Worm (Caenorhabditis elegans) whole organism, L1 larva: ENCODE measurements around the gene spe-51.

Experiments used
- C16A3.4 ChIP-seq: fragments of 150-350 bp; optimal IDR thresholded peaks from 2 replicates; lab custom pipeline; 2014; ENCODE audit warnings: missing biosample characterization, missing genetic modification characterization
- aha-1 ChIP-seq: fragments of 150-350 bp; optimal IDR thresholded peaks from 2 replicates; lab custom pipeline; 2014; ENCODE audit warnings: missing biosample characterization, missing genetic modification characterization
- alr-1 ChIP-seq: fragments of 200-800 bp; sonication (Bioruptor generic); optimal IDR thresholded peaks from 2 replicates; lab custom pipeline; 2018; ENCODE audit warnings: borderline replicate concordance, mild to moderate bottlenecking, missing genetic modification characterization, missing compliant biosample characterization
- ama-1 ChIP-seq: fragments of 150-350 bp; optimal IDR thresholded peaks from 2 replicates; lab custom pipeline; 2014
- ceh-63 ChIP-seq: fragments of 200-800 bp; sonication (Bioruptor generic); optimal IDR thresholded peaks from 2 replicates; lab custom pipeline; 2018; ENCODE audit warnings: mild to moderate bottlenecking, missing genetic modification characterization, missing compliant biosample characterization
- ceh-88 ChIP-seq: fragments of 200-800 bp; sonication (Bioruptor generic); IDR thresholded peaks from 2 replicates; pipeline ENCODE4 v1.3.6; 2022; ENCODE audit warnings: missing genetic modification characterization, missing compliant biosample characterization
- ces-1 ChIP-seq: fragments of 150-350 bp; optimal IDR thresholded peaks from 2 replicates; lab custom pipeline; 2014; ENCODE audit warnings: missing biosample characterization, missing genetic modification reagents, missing genetic modification characterization
- dpl-1 ChIP-seq, 3 experiments: fragments of 150-350 bp in 2 of 3; sonication (generic microtip) in 1 of 3; optimal IDR thresholded peaks; 2 replicates each; lab custom pipeline; 2014 to 2017; ENCODE audit warnings: missing biosample characterization in 3 of 3, missing genetic modification characterization in 3 of 3, missing genetic modification reagents in 3 of 3
- dsc-1 ChIP-seq: sonication (generic microtip); optimal IDR thresholded peaks from 2 replicates; lab custom pipeline; 2016; ENCODE audit warnings: mild to moderate bottlenecking, missing genetic modification characterization, missing compliant biosample characterization
- efl-1 ChIP-seq, 4 experiments: fragments of 150-350 bp; optimal IDR thresholded peaks in 3 of 4; peaks in 1 of 4; 1 replicate in 1 of 4; 2 replicates in 3 of 4; lab custom pipeline; 2014; ENCODE audit warnings: missing biosample characterization in 2 of 4, missing genetic modification characterization in 2 of 4, missing genetic modification reagents in 2 of 4
- efl-3 ChIP-seq: fragments of 200-800 bp; sonication (Bioruptor generic); optimal IDR thresholded peaks from 2 replicates; lab custom pipeline; 2018; ENCODE audit warnings: mild to moderate bottlenecking, missing genetic modification characterization, missing compliant biosample characterization
- elt-2 ChIP-seq: sonication (generic microtip); optimal IDR thresholded peaks from 2 replicates; lab custom pipeline; 2016; ENCODE audit warnings: missing genetic modification characterization, mild to moderate bottlenecking, inconsistent platforms, missing compliant biosample characterization, missing genetic modification reagents
- elt-3 ChIP-seq, 6 experiments: fragments of 150-350 bp in 1 of 6; sonication (generic microtip); optimal IDR thresholded peaks; 2 replicates each; lab custom pipeline; 2017 to 2018; ENCODE audit warnings: missing biosample characterization in 6 of 6, missing genetic modification characterization in 6 of 6, inconsistent platforms in 1 of 6
- ets-5 ChIP-seq: fragments of 200-800 bp; sonication (Bioruptor generic); IDR thresholded peaks from 2 replicates; pipeline ENCODE4 v1.3.6; 2022; ENCODE audit warnings: missing genetic modification characterization, missing compliant biosample characterization
- hpl-2 ChIP-seq: fragments of 150-350 bp; optimal IDR thresholded peaks from 2 replicates; lab custom pipeline; 2014; ENCODE audit warnings: missing biosample characterization, missing genetic modification reagents, missing genetic modification characterization
- isw-1 ChIP-seq: fragments of 200-800 bp; sonication (Bioruptor generic); IDR thresholded peaks from 2 replicates; pipeline ENCODE4 v1.3.6; 2022; ENCODE audit warnings: missing genetic modification characterization, missing compliant biosample characterization
- jun-1 ChIP-seq: fragments of 150-350 bp; optimal IDR thresholded peaks from 2 replicates; lab custom pipeline; 2014; ENCODE audit warnings: missing biosample characterization, missing genetic modification reagents, missing genetic modification characterization
- lin-39 ChIP-seq: fragments of 150-350 bp; optimal IDR thresholded peaks from 2 replicates; lab custom pipeline; 2014; ENCODE audit warnings: missing biosample characterization, missing genetic modification reagents, missing genetic modification characterization
- mep-1 ChIP-seq: fragments of 150-350 bp; optimal IDR thresholded peaks from 2 replicates; lab custom pipeline; 2014; ENCODE audit warnings: missing biosample characterization, missing genetic modification characterization
- nhr-12 ChIP-seq: sonication (generic microtip); optimal IDR thresholded peaks from 2 replicates; lab custom pipeline; 2017; ENCODE audit warnings: missing biosample characterization, missing genetic modification characterization
- nhr-19 ChIP-seq: fragments of 200-800 bp; sonication (Bioruptor generic); conservative IDR thresholded peaks from 2 replicates; pipeline ENCODE4 v1.3.6; 2022; ENCODE audit warnings: missing genetic modification characterization, missing compliant biosample characterization
- nhr-20 ChIP-seq: sonication (generic microtip); optimal IDR thresholded peaks from 2 replicates; lab custom pipeline; 2016; ENCODE audit warnings: mild to moderate bottlenecking, missing genetic modification characterization, missing compliant biosample characterization
- nhr-237 ChIP-seq: fragments of 150-350 bp; optimal IDR thresholded peaks from 2 replicates; lab custom pipeline; 2014; ENCODE audit warnings: missing biosample characterization, missing genetic modification characterization
- nhr-28 ChIP-seq: fragments of 150-350 bp; optimal IDR thresholded peaks from 2 replicates; lab custom pipeline; 2014; ENCODE audit warnings: missing biosample characterization, missing genetic modification characterization
- nhr-77 ChIP-seq: fragments of 150-350 bp; optimal IDR thresholded peaks from 2 replicates; lab custom pipeline; 2014; ENCODE audit warnings: missing biosample characterization, missing genetic modification characterization
- nhr-84 ChIP-seq: sonication (generic microtip); optimal IDR thresholded peaks from 2 replicates; lab custom pipeline; 2017; ENCODE audit warnings: missing biosample characterization, missing genetic modification characterization
- nhr-90 ChIP-seq: sonication (generic microtip); optimal IDR thresholded peaks from 2 replicates; lab custom pipeline; 2016; ENCODE audit warnings: mild to moderate bottlenecking, missing genetic modification characterization, missing compliant biosample characterization; ENCODE audit not compliant: poor library complexity
- pqm-1 ChIP-seq: sonication (generic microtip); optimal IDR thresholded peaks from 3 replicates; lab custom pipeline; 2017; ENCODE audit warnings: missing biosample characterization, missing genetic modification characterization
- skn-1 ChIP-seq: fragments of 150-350 bp; optimal IDR thresholded peaks from 2 replicates; lab custom pipeline; 2014; ENCODE audit warnings: missing biosample characterization, missing genetic modification characterization
- snpc-4 ChIP-seq: fragments of 150-350 bp; optimal IDR thresholded peaks from 2 replicates; lab custom pipeline; 2014; ENCODE audit warnings: missing biosample characterization, missing genetic modification characterization
- sox-4 ChIP-seq: sonication (generic microtip); optimal IDR thresholded peaks from 2 replicates; lab custom pipeline; 2016; ENCODE audit warnings: missing genetic modification characterization, missing compliant biosample characterization
- sup-37 ChIP-seq: fragments of 200-800 bp; sonication (Bioruptor generic); optimal IDR thresholded peaks from 2 replicates; lab custom pipeline; 2018; ENCODE audit warnings: mild to moderate bottlenecking, missing genetic modification characterization, missing compliant biosample characterization
- swsn-7 ChIP-seq: sonication (generic microtip); optimal IDR thresholded peaks from 2 replicates; lab custom pipeline; 2016; ENCODE audit warnings: missing genetic modification characterization, missing compliant biosample characterization
- unc-130 ChIP-seq: fragments of 150-350 bp; optimal IDR thresholded peaks from 2 replicates; lab custom pipeline; 2017; ENCODE audit warnings: missing biosample characterization, missing genetic modification characterization, inconsistent platforms
- unc-30 ChIP-seq: sonication (generic microtip); optimal IDR thresholded peaks from 2 replicates; lab custom pipeline; 2017; ENCODE audit warnings: missing biosample characterization, missing genetic modification characterization
- unc-62 ChIP-seq: fragments of 150-350 bp; optimal IDR thresholded peaks from 2 replicates; lab custom pipeline; 2014; ENCODE audit warnings: missing biosample characterization, missing genetic modification reagents, missing genetic modification characterization
- unc-98 ChIP-seq: fragments of 200-800 bp; sonication (Bioruptor generic); IDR thresholded peaks from 2 replicates; pipeline ENCODE4 v1.3.6; 2022; ENCODE audit warnings: missing genetic modification characterization, missing compliant biosample characterization
- vab-15 ChIP-seq: sonication (generic microtip); optimal IDR thresholded peaks from 2 replicates; lab custom pipeline; 2017; ENCODE audit warnings: missing genotype, mild to moderate bottlenecking, missing genetic modification characterization, missing compliant biosample characterization
- xbp-1 ChIP-seq: sonication (generic microtip); optimal IDR thresholded peaks from 2 replicates; lab custom pipeline; 2016; ENCODE audit warnings: missing genetic modification characterization, missing compliant biosample characterization
- zip-4 ChIP-seq: fragments of 200-800 bp; sonication (Bioruptor generic); optimal IDR thresholded peaks from 2 replicates; lab custom pipeline; 2018; ENCODE audit warnings: mild to moderate bottlenecking, missing genetic modification characterization, moderate library complexity, missing compliant biosample characterization
- ztf-11 ChIP-seq, 2 experiments: sonication (generic microtip); optimal IDR thresholded peaks; 2 replicates each; lab custom pipeline; 2016 to 2017; ENCODE audit warnings: missing genetic modification characterization in 2 of 2, missing biosample characterization in 1 of 2, missing compliant biosample characterization in 1 of 2

The spe-51 gene

ce11 chrIV:4705182-4705581 lies 12.6 kb downstream of the spe-51 start (continued):
- peak; percentile 48 for TF ChIP-seq xbp-1
- no peak for TF ChIP-seq unc-30 (tag; lab: Kevin White, UChicago)
- TF ChIP-seq ama-1 = no peak
- TF ChIP-seq C16A3.4 (tag; lab: Kevin White, UChicago) = peak; percentile 41
- peak; percentile 83 for TF ChIP-seq skn-1 (tag; lab: Kevin White, UChicago)
- peak; percentile 76 for TF ChIP-seq nhr-20 (tag; lab: Kevin White, UChicago)
- no peak for TF ChIP-seq lin-39 (tag; lab: Kevin White, UChicago)
- TF ChIP-seq alr-1 (tag; lab: Kevin White, UChicago) = no peak
- TF ChIP-seq efl-1 (optimal IDR thresholded peaks at IDR 0.05; lab: Kevin White, UChicago) = peak; percentile 47 to 59
- peak in 1 of 2 experiments; percentile 37 for TF ChIP-seq efl-1 (GFP tag; optimal IDR thresholded peaks at IDR 0.05 in 1 of 2; lab: Kevin White, UChicago)
- peak; percentile 57 for TF ChIP-seq nhr-77 (tag; lab: Kevin White, UChicago)
- peak; percentile 21 for TF ChIP-seq dsc-1
- no peak for TF ChIP-seq sup-37 (GFP tag; lab: Kevin White, UChicago)
- TF ChIP-seq hpl-2 (GFP tag; lab: Kevin White, UChicago) = no peak
- TF ChIP-seq ceh-88 = no peak
- no peak for TF ChIP-seq vab-15 (tag; lab: Kevin White, UChicago)
- TF ChIP-seq nhr-84 = no peak
- TF ChIP-seq jun-1 (tag; lab: Kevin White, UChicago) = peak; percentile 28
- TF ChIP-seq ceh-63 (GFP tag; lab: Kevin White, UChicago) = no peak
- peak; percentile 29 for TF ChIP-seq nhr-237 (tag; lab: Kevin White, UChicago)
- no peak for TF ChIP-seq unc-62 (GFP tag; lab: Kevin White, UChicago)
- no peak for TF ChIP-seq snpc-4 (tag; lab: Kevin White, UChicago)
- no peak for TF ChIP-seq isw-1
- TF ChIP-seq nhr-12 (tag; lab: Kevin White, UChicago) = no peak
- peak; percentile 34 for TF ChIP-seq nhr-90
- no peak for TF ChIP-seq unc-98 (GFP tag; lab: Robert Waterston, UW)
- peak; percentile 54 for TF ChIP-seq nhr-19
- no peak for TF ChIP-seq nhr-28 (tag; lab: Kevin White, UChicago)
- TF ChIP-seq aha-1 (tag; lab: Kevin White, UChicago) = no peak
- peak; percentile 14 to 41 (median 39) for TF ChIP-seq dpl-1 (GFP tag; optimal IDR thresholded peaks at IDR 0.05; lab: Kevin White, UChicago)
- no peak for TF ChIP-seq elt-3 (tag; optimal IDR thresholded peaks at IDR 0.05; lab: Kevin White, UChicago)
- peak; percentile 56 for TF ChIP-seq mep-1 (tag; lab: Kevin White, UChicago)

- TF ChIP-seq unc-130 (tag; lab: Kevin White, UChicago) = no peak
- no peak for TF ChIP-seq zip-4 (GFP tag; lab: Kevin White, UChicago)
- TF ChIP-seq ets-5 (GFP tag; lab: Robert Waterston, UW) = no peak
- TF ChIP-seq sox-4 (tag; lab: Kevin White, UChicago) = no peak
- TF ChIP-seq ceh-88 = no peak
- no peak for TF ChIP-seq nhr-28 (tag; lab: Kevin White, UChicago)
- TF ChIP-seq efl-3 (GFP tag; lab: Kevin White, UChicago) = no peak
- no peak for TF ChIP-seq skn-1 (tag; lab: Kevin White, UChicago)
- TF ChIP-seq elt-2 = no peak
- no peak for TF ChIP-seq swsn-7 (tag; lab: Kevin White, UChicago)
- TF ChIP-seq pqm-1 = no peak
- TF ChIP-seq ces-1 (GFP tag; lab: Kevin White, UChicago) = no peak
- TF ChIP-seq nhr-12 (tag; lab: Kevin White, UChicago) = no peak
- TF ChIP-seq ztf-11 (tag; optimal IDR thresholded peaks at IDR 0.05; lab: Kevin White, UChicago) = no peak
- TF ChIP-seq snpc-4 (tag; lab: Kevin White, UChicago) = no peak
Observed at ce11 chrIV:4705922-4706321, 13.4 kb downstream of the spe-51 start.
